Worm (Caenorhabditis elegans) whole organism, early embryonic: Measurements from ENCODE around the gene T28A11.13.

Experiments
- ama-1 ChIP-seq: fragments of 150-350 bp; optimal IDR thresholded peaks from 2 replicates; lab custom pipeline; 2014
- hmg-4 ChIP-seq: fragments of 200-800 bp; sonication (Bioruptor generic); optimal IDR thresholded peaks from 2 replicates; lab custom pipeline; 2018; ENCODE audit warnings: mild to moderate bottlenecking, missing genetic modification characterization, missing compliant biosample characterization

DNA sequence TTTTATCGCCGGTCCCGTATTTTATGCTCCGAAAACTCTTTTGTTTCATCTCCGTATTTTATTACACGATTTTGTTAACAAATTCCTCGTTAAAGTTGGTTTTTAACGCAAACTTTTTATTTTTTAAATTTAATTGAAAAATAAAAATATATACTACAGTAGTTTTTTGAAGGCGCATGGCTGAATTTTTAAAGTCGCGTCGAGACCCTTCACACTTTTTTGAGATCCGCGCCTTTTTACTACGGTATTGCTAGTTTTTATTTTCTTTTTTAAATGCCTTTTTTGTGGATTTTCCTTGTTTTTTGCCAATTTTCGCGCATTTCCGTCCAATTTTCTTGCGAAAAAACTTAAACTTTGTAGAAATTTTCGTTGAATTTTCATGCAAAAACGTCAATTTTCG is 45.6 kb downstream of the T28A11.13 start:
- TF ChIP-seq hmg-4 (GFP tag; lab: Kevin White, UChicago): no peak
- TF ChIP-seq ama-1 (lab: Kevin White, UChicago): no peak
